Worm (Caenorhabditis elegans) whole organism, L2 larva: ENCODE data around the gene F16B12.4.

Source experiments
- C34F6.9 ChIP-seq: fragments of 150-350 bp; optimal IDR thresholded peaks from 2 replicates; lab custom pipeline; 2014; ENCODE audit warnings: missing biosample characterization, missing genetic modification characterization
- R02D3.7 ChIP-seq: fragments of 150-350 bp; optimal IDR thresholded peaks from 2 replicates; lab custom pipeline; 2014; ENCODE audit warnings: missing biosample characterization, missing genetic modification characterization
- ZK546.5 ChIP-seq: sonication (generic microtip); optimal IDR thresholded peaks from 2 replicates; lab custom pipeline; 2017; ENCODE audit warnings: missing biosample characterization, missing genetic modification characterization
- aly-2 ChIP-seq: fragments of 150-350 bp; optimal IDR thresholded peaks from 2 replicates; lab custom pipeline; 2014; ENCODE audit warnings: missing biosample characterization, missing genetic modification characterization
- blmp-1 ChIP-seq: sonication (generic microtip); optimal IDR thresholded peaks from 2 replicates; lab custom pipeline; 2017; ENCODE audit warnings: missing genetic modification characterization, mild to moderate bottlenecking, missing compliant biosample characterization, antibody characterized with exemption, moderate library complexity; ENCODE audit not compliant: insufficient read depth
- ceh-16 ChIP-seq: fragments of 150-350 bp; optimal IDR thresholded peaks from 2 replicates; lab custom pipeline; 2014; ENCODE audit warnings: missing biosample characterization, missing genetic modification characterization
- ceh-82 ChIP-seq: fragments of 150-350 bp; optimal IDR thresholded peaks from 2 replicates; lab custom pipeline; 2014; ENCODE audit warnings: missing biosample characterization, missing genetic modification characterization
- crh-2 ChIP-seq: sonication (generic microtip); optimal IDR thresholded peaks from 2 replicates; lab custom pipeline; 2017; ENCODE audit warnings: missing biosample characterization, missing genetic modification characterization
- elt-1 ChIP-seq: fragments of 150-350 bp; optimal IDR thresholded peaks from 2 replicates; lab custom pipeline; 2014; ENCODE audit warnings: missing biosample characterization, missing genetic modification characterization
- elt-3 ChIP-seq: sonication (generic microtip); optimal IDR thresholded peaks from 2 replicates; lab custom pipeline; 2017; ENCODE audit warnings: missing biosample characterization, missing genetic modification characterization
- fos-1 ChIP-seq: fragments of 150-350 bp; optimal IDR thresholded peaks from 2 replicates; lab custom pipeline; 2014; ENCODE audit warnings: missing biosample characterization, missing genetic modification characterization
- lin-11 ChIP-seq: fragments of 150-350 bp; sonication (generic microtip); optimal IDR thresholded peaks from 2 replicates; lab custom pipeline; 2014; ENCODE audit warnings: missing biosample characterization, missing genetic modification characterization, inconsistent platforms, mixed read lengths
- lin-13 ChIP-seq: fragments of 150-350 bp; optimal IDR thresholded peaks from 2 replicates; lab custom pipeline; 2014; ENCODE audit warnings: missing biosample characterization, missing genetic modification reagents, missing genetic modification characterization
- mab-5 ChIP-seq: fragments of 150-350 bp; optimal IDR thresholded peaks from 2 replicates; lab custom pipeline; 2014; ENCODE audit warnings: missing biosample characterization, missing genetic modification characterization
- mdl-1 ChIP-seq, 2 experiments: fragments of 150-350 bp in 1 of 2; sonication (generic microtip) in 1 of 2; optimal IDR thresholded peaks; 2 replicates each; lab custom pipeline; 2017; ENCODE audit warnings: missing biosample characterization in 2 of 2, missing genetic modification characterization in 2 of 2
- nhr-10 ChIP-seq: sonication (generic microtip); optimal IDR thresholded peaks from 2 replicates; lab custom pipeline; 2017; ENCODE audit warnings: missing biosample characterization, missing genetic modification characterization
- nhr-129 ChIP-seq: fragments of 150-350 bp; optimal IDR thresholded peaks from 2 replicates; lab custom pipeline; 2014; ENCODE audit warnings: missing biosample characterization, missing genetic modification characterization
- nhr-21 ChIP-seq: fragments of 150-350 bp; optimal IDR thresholded peaks from 2 replicates; lab custom pipeline; 2014; ENCODE audit warnings: missing biosample characterization, missing genetic modification characterization
- nhr-25 ChIP-seq: fragments of 150-350 bp; sonication (generic microtip); optimal IDR thresholded peaks from 3 replicates; lab custom pipeline; 2014; ENCODE audit warnings: missing biosample characterization, missing genetic modification characterization
- nhr-6 ChIP-seq: fragments of 150-350 bp; optimal IDR thresholded peaks from 2 replicates; lab custom pipeline; 2014; ENCODE audit warnings: missing biosample characterization, missing genetic modification characterization
- nhr-77 ChIP-seq: fragments of 150-350 bp; optimal IDR thresholded peaks from 2 replicates; lab custom pipeline; 2014; ENCODE audit warnings: missing biosample characterization, missing genetic modification characterization
- peb-1 ChIP-seq: fragments of 150-350 bp; optimal IDR thresholded peaks from 2 replicates; lab custom pipeline; 2014; ENCODE audit warnings: missing biosample characterization, missing genetic modification characterization
- sem-4 ChIP-seq: fragments of 150-350 bp; optimal IDR thresholded peaks from 2 replicates; lab custom pipeline; 2014; ENCODE audit warnings: missing biosample characterization, missing genetic modification reagents, missing genetic modification characterization
- sma-3 ChIP-seq: sonication (generic microtip); optimal IDR thresholded peaks from 2 replicates; lab custom pipeline; 2016; ENCODE audit warnings: missing genetic modification reagents, missing genetic modification characterization, missing compliant biosample characterization
- snpc-4 ChIP-seq: fragments of 150-350 bp; optimal IDR thresholded peaks from 2 replicates; lab custom pipeline; 2014; ENCODE audit warnings: missing biosample characterization, missing genetic modification characterization
- unc-55 ChIP-seq: fragments of 150-350 bp; sonication (generic microtip); optimal IDR thresholded peaks from 3 replicates; lab custom pipeline; 2014; ENCODE audit warnings: missing biosample characterization, missing genetic modification reagents, missing genetic modification characterization
- unc-62 ChIP-seq: fragments of 150-350 bp; optimal IDR thresholded peaks from 2 replicates; lab custom pipeline; 2014; ENCODE audit warnings: missing biosample characterization, missing genetic modification reagents, missing genetic modification characterization
- zag-1 ChIP-seq: fragments of 150-350 bp; optimal IDR thresholded peaks from 2 replicates; lab custom pipeline; 2014; ENCODE audit warnings: missing biosample characterization, missing genetic modification characterization
- ztf-11 ChIP-seq: sonication (generic microtip); optimal IDR thresholded peaks from 2 replicates; lab custom pipeline; 2017; ENCODE audit warnings: missing biosample characterization, missing genetic modification characterization
- ztf-4 ChIP-seq: fragments of 150-350 bp; optimal IDR thresholded peaks from 2 replicates; lab custom pipeline; 2014; ENCODE audit warnings: missing biosample characterization, missing genetic modification characterization

Gene F16B12.4

ce11 chrX:14146740-14147140 lies 48.3 kb upstream of the F16B12.4 start (continued):
- TF ChIP-seq sma-3 (GFP tag; lab: Kevin White, UChicago), result peak; percentile 77
- TF ChIP-seq elt-1 (tag; lab: Kevin White, UChicago), result no peak
- peak; percentile 69 for TF ChIP-seq nhr-6
- no peak for TF ChIP-seq elt-3 (tag; lab: Kevin White, UChicago)

ce11 chrX:14145634-14146033 lies 47.2 kb upstream of the F16B12.4 start:
- peak; percentile 16 for TF ChIP-seq crh-2 (tag; lab: Kevin White, UChicago)
- TF ChIP-seq nhr-21 (tag; lab: Kevin White, UChicago), result no peak
- peak; percentile 35 for TF ChIP-seq nhr-129 (tag; lab: Kevin White, UChicago)

ce11 chrX:14141896-14142392 lies 43.5 kb upstream of the F16B12.4 start, which contains the start of gene ceh-89:
Gene ceh-89 (plus strand): TSS chrX:14141946.
- TF ChIP-seq crh-2 (tag; lab: Kevin White, UChicago) (no peak), snpc-4 (tag; lab: Kevin White, UChicago) (no peak), nhr-10 (tag; lab: Kevin White, UChicago) (no peak), nhr-25 (tag; lab: Kevin White, UChicago) (no peak), nhr-77 (no peak), fos-1 (tag; lab: Kevin White, UChicago) (no peak), elt-3 (tag; lab: Kevin White, UChicago) (no peak), peb-1 (tag; lab: Kevin White, UChicago) (no peak), unc-62 (GFP tag; lab: Kevin White, UChicago) (no peak), ztf-11 (tag; lab: Kevin White, UChicago) (no peak), unc-55 (GFP tag; lab: Kevin White, UChicago) (no peak)

- TF ChIP-seq C34F6.9, result peak; percentile 24
- TF ChIP-seq mab-5 (tag; lab: Kevin White, UChicago), result no peak
- TF ChIP-seq elt-3 (tag; lab: Kevin White, UChicago), result no peak
These were observed 42.9 kb upstream of the F16B12.4 start for ce11 chrX:14141344-14141841.

ce11 chrX:14140040-14140439 lies 41.6 kb upstream of the F16B12.4 start, which contains the start of gene nkat-1:
Gene nkat-1 (minus strand): TSS chrX:14140140.
- TF ChIP-seq unc-55 (GFP tag; lab: Kevin White, UChicago) (no peak), lin-13 (GFP tag; lab: Kevin White, UChicago) (no peak), ztf-11 (tag; lab: Kevin White, UChicago) (no peak), mdl-1 (tag; optimal IDR thresholded peaks at IDR 0.05; lab: Kevin White, UChicago) (no peak), R02D3.7 (no peak)

- TF ChIP-seq crh-2 (tag; lab: Kevin White, UChicago) (peak; percentile 5), sma-3 (GFP tag; lab: Kevin White, UChicago) (peak; percentile 20)
These were observed 38.3 kb upstream of the F16B12.4 start for ce11 chrX:14136795-14137194.

- peak; percentile 7 for TF ChIP-seq lin-13 (GFP tag; lab: Kevin White, UChicago)
- TF ChIP-seq ceh-82 (tag; lab: Kevin White, UChicago), result no peak
- peak; percentile 2 for TF ChIP-seq sma-3 (GFP tag; lab: Kevin White, UChicago)
These were observed 36.4 kb upstream of the F16B12.4 start for ce11 chrX:14134883-14135282.

ce11 chrX:14134244-14134643 lies 35.8 kb upstream of the F16B12.4 start, which contains the start of gene F28H6.8:
Gene F28H6.8 (minus strand): TSS chrX:14134344.
- TF ChIP-seq nhr-25 (tag; lab: Kevin White, UChicago), result no peak
- TF ChIP-seq crh-2 (tag; lab: Kevin White, UChicago), result no peak

- TF ChIP-seq elt-1 (tag; lab: Kevin White, UChicago) (no peak), sem-4 (tag; lab: Kevin White, UChicago) (no peak), fos-1 (tag; lab: Kevin White, UChicago) (no peak), ceh-16 (tag; lab: Kevin White, UChicago) (no peak), zag-1 (tag; lab: Kevin White, UChicago) (no peak), mdl-1 (tag; optimal IDR thresholded peaks at IDR 0.05; lab: Kevin White, UChicago) (no peak), mab-5 (tag; lab: Kevin White, UChicago) (no peak), ZK546.5 (tag; lab: Kevin White, UChicago) (no peak), nhr-21 (tag; lab: Kevin White, UChicago) (no peak), ztf-4 (no peak), blmp-1 (tag; lab: Kevin White, UChicago) (no peak), lin-11 (no peak), aly-2 (tag; lab: Kevin White, UChicago) (no peak)
These were observed 34.2 kb upstream of the F16B12.4 start for ce11 chrX:14132677-14133076.
